Worm (Caenorhabditis elegans) whole organism, L1 larva: ENCODE data around the gene F32A5.4.

Experiments used
- C34B4.2 ChIP-seq: sonication (generic microtip); optimal IDR thresholded peaks from 2 replicates; lab custom pipeline; 2017; ENCODE audit warnings: mild to moderate bottlenecking, missing genetic modification characterization, missing compliant biosample characterization
- alr-1 ChIP-seq: fragments of 200-800 bp; sonication (Bioruptor generic); optimal IDR thresholded peaks from 2 replicates; lab custom pipeline; 2018; ENCODE audit warnings: borderline replicate concordance, mild to moderate bottlenecking, missing genetic modification characterization, missing compliant biosample characterization
- ama-1 ChIP-seq: fragments of 150-350 bp; optimal IDR thresholded peaks from 2 replicates; lab custom pipeline; 2014
- blmp-1 ChIP-seq: fragments of 150-350 bp; optimal IDR thresholded peaks from 2 replicates; lab custom pipeline; 2014; ENCODE audit warnings: missing biosample characterization, missing genetic modification characterization
- ceh-63 ChIP-seq: fragments of 200-800 bp; sonication (Bioruptor generic); optimal IDR thresholded peaks from 2 replicates; lab custom pipeline; 2018; ENCODE audit warnings: mild to moderate bottlenecking, missing genetic modification characterization, missing compliant biosample characterization
- dpl-1 ChIP-seq, 3 experiments: fragments of 150-350 bp in 2 of 3; sonication (generic microtip) in 1 of 3; optimal IDR thresholded peaks; 2 replicates each; lab custom pipeline; 2014 to 2017; ENCODE audit warnings: missing biosample characterization in 3 of 3, missing genetic modification characterization in 3 of 3, missing genetic modification reagents in 3 of 3
- dsc-1 ChIP-seq: sonication (generic microtip); optimal IDR thresholded peaks from 2 replicates; lab custom pipeline; 2016; ENCODE audit warnings: mild to moderate bottlenecking, missing genetic modification characterization, missing compliant biosample characterization
- egl-13 ChIP-seq: sonication (generic microtip); optimal IDR thresholded peaks from 2 replicates; lab custom pipeline; 2016; ENCODE audit warnings: missing genotype, missing genetic modification reagents, missing genetic modification characterization, missing compliant biosample characterization
- egl-27 ChIP-seq, 2 experiments: fragments of 150-350 bp in 1 of 2; sonication (generic microtip); optimal IDR thresholded peaks; 3 replicates each; lab custom pipeline; 2017 to 2018; ENCODE audit warnings: missing biosample characterization in 2 of 2, missing genetic modification characterization in 2 of 2, missing genetic modification reagents in 2 of 2
- fkh-4 ChIP-seq: sonication (generic microtip); optimal IDR thresholded peaks from 2 replicates; lab custom pipeline; 2016; ENCODE audit warnings: missing compliant biosample characterization, missing genetic modification characterization, borderline replicate concordance
- fkh-8 ChIP-seq: sonication (generic microtip); optimal IDR thresholded peaks from 2 replicates; lab custom pipeline; 2016; ENCODE audit warnings: mild to moderate bottlenecking, missing genetic modification characterization, missing compliant biosample characterization
- irx-1 ChIP-seq: sonication (generic microtip); optimal IDR thresholded peaks from 2 replicates; lab custom pipeline; 2016; ENCODE audit warnings: missing genetic modification characterization, missing compliant biosample characterization
- isw-1 ChIP-seq: fragments of 200-800 bp; sonication (Bioruptor generic); IDR thresholded peaks from 2 replicates; pipeline ENCODE4 v1.3.6; 2022; ENCODE audit warnings: missing genetic modification characterization, missing compliant biosample characterization
- jun-1 ChIP-seq: fragments of 150-350 bp; optimal IDR thresholded peaks from 2 replicates; lab custom pipeline; 2014; ENCODE audit warnings: missing biosample characterization, missing genetic modification reagents, missing genetic modification characterization
- lin-39 ChIP-seq: fragments of 150-350 bp; optimal IDR thresholded peaks from 2 replicates; lab custom pipeline; 2014; ENCODE audit warnings: missing biosample characterization, missing genetic modification reagents, missing genetic modification characterization
- lir-3 ChIP-seq: sonication (generic microtip); optimal IDR thresholded peaks from 2 replicates; lab custom pipeline; 2016; ENCODE audit warnings: mild to moderate bottlenecking, missing genetic modification characterization, moderate library complexity, missing compliant biosample characterization; ENCODE audit not compliant: poor library complexity
- lsy-2 ChIP-seq, 2 experiments: fragments of 150-350 bp; optimal IDR thresholded peaks; 2 replicates each; lab custom pipeline; 2014; ENCODE audit warnings: missing biosample characterization in 2 of 2, missing genetic modification characterization in 2 of 2
- mab-9 ChIP-seq: fragments of 200-800 bp; sonication (Bioruptor generic); IDR thresholded peaks from 2 replicates; pipeline ENCODE4 v1.3.6; 2022; ENCODE audit warnings: missing genetic modification reagents, missing genetic modification characterization, missing compliant biosample characterization
- mdl-1 ChIP-seq, 2 experiments: fragments of 150-350 bp; optimal IDR thresholded peaks; 2 replicates each; lab custom pipeline; 2014 to 2017; ENCODE audit warnings: missing biosample characterization in 2 of 2, missing genetic modification characterization in 2 of 2, inconsistent platforms in 1 of 2
- mef-2 ChIP-seq: fragments of 150-350 bp; optimal IDR thresholded peaks from 2 replicates; lab custom pipeline; 2014; ENCODE audit warnings: missing biosample characterization, missing genetic modification characterization
- mep-1 ChIP-seq: fragments of 150-350 bp; optimal IDR thresholded peaks from 2 replicates; lab custom pipeline; 2014; ENCODE audit warnings: missing biosample characterization, missing genetic modification characterization
- nhr-11 ChIP-seq: fragments of 150-350 bp; optimal IDR thresholded peaks from 2 replicates; lab custom pipeline; 2014; ENCODE audit warnings: missing biosample characterization, missing genetic modification characterization
- nhr-20 ChIP-seq: sonication (generic microtip); optimal IDR thresholded peaks from 2 replicates; lab custom pipeline; 2016; ENCODE audit warnings: mild to moderate bottlenecking, missing genetic modification characterization, missing compliant biosample characterization
- nhr-28 ChIP-seq: fragments of 150-350 bp; optimal IDR thresholded peaks from 2 replicates; lab custom pipeline; 2014; ENCODE audit warnings: missing biosample characterization, missing genetic modification characterization
- nhr-76 ChIP-seq: sonication (generic microtip); optimal IDR thresholded peaks from 2 replicates; lab custom pipeline; 2017; ENCODE audit warnings: missing biosample characterization, missing genetic modification characterization
- nhr-84 ChIP-seq: sonication (generic microtip); optimal IDR thresholded peaks from 2 replicates; lab custom pipeline; 2017; ENCODE audit warnings: missing biosample characterization, missing genetic modification characterization
- nhr-90 ChIP-seq: sonication (generic microtip); optimal IDR thresholded peaks from 2 replicates; lab custom pipeline; 2016; ENCODE audit warnings: mild to moderate bottlenecking, missing genetic modification characterization, missing compliant biosample characterization; ENCODE audit not compliant: poor library complexity
- pag-3 ChIP-seq: sonication (generic microtip); optimal IDR thresholded peaks from 2 replicates; lab custom pipeline; 2017; ENCODE audit warnings: missing genetic modification characterization, mild to moderate bottlenecking, missing compliant biosample characterization, antibody characterized with exemption, borderline replicate concordance; ENCODE audit not compliant: insufficient read depth
- pax-3 ChIP-seq: fragments of 200-800 bp; sonication (Bioruptor generic); optimal IDR thresholded peaks from 2 replicates; lab custom pipeline; 2018; ENCODE audit warnings: mild to moderate bottlenecking, missing genetic modification characterization, moderate library complexity, missing compliant biosample characterization
- pqm-1 ChIP-seq: sonication (generic microtip); optimal IDR thresholded peaks from 3 replicates; lab custom pipeline; 2017; ENCODE audit warnings: missing biosample characterization, missing genetic modification characterization
- skn-1 ChIP-seq: fragments of 150-350 bp; optimal IDR thresholded peaks from 2 replicates; lab custom pipeline; 2014; ENCODE audit warnings: missing biosample characterization, missing genetic modification characterization
- snpc-4 ChIP-seq: fragments of 150-350 bp; optimal IDR thresholded peaks from 2 replicates; lab custom pipeline; 2014; ENCODE audit warnings: missing biosample characterization, missing genetic modification characterization
- snu-23 ChIP-seq: sonication (generic microtip); optimal IDR thresholded peaks from 2 replicates; lab custom pipeline; 2016; ENCODE audit warnings: missing genetic modification characterization, missing compliant biosample characterization
- sptf-1 ChIP-seq: fragments of 150-350 bp; optimal IDR thresholded peaks from 2 replicates; lab custom pipeline; 2014; ENCODE audit warnings: missing biosample characterization, missing genetic modification characterization
- swsn-7 ChIP-seq: sonication (generic microtip); optimal IDR thresholded peaks from 2 replicates; lab custom pipeline; 2016; ENCODE audit warnings: missing genetic modification characterization, missing compliant biosample characterization
- tbx-2 ChIP-seq: sonication (generic microtip); optimal IDR thresholded peaks from 2 replicates; lab custom pipeline; 2016; ENCODE audit warnings: missing genetic modification characterization, missing compliant biosample characterization
- unc-130 ChIP-seq: fragments of 150-350 bp; optimal IDR thresholded peaks from 2 replicates; lab custom pipeline; 2017; ENCODE audit warnings: missing biosample characterization, missing genetic modification characterization, inconsistent platforms
- unc-62 ChIP-seq: fragments of 150-350 bp; optimal IDR thresholded peaks from 2 replicates; lab custom pipeline; 2014; ENCODE audit warnings: missing biosample characterization, missing genetic modification reagents, missing genetic modification characterization
- vab-15 ChIP-seq: sonication (generic microtip); optimal IDR thresholded peaks from 2 replicates; lab custom pipeline; 2017; ENCODE audit warnings: missing genotype, mild to moderate bottlenecking, missing genetic modification characterization, missing compliant biosample characterization
- xbp-1 ChIP-seq: sonication (generic microtip); optimal IDR thresholded peaks from 2 replicates; lab custom pipeline; 2016; ENCODE audit warnings: missing genetic modification characterization, missing compliant biosample characterization

F32A5.4 gene

DNA sequence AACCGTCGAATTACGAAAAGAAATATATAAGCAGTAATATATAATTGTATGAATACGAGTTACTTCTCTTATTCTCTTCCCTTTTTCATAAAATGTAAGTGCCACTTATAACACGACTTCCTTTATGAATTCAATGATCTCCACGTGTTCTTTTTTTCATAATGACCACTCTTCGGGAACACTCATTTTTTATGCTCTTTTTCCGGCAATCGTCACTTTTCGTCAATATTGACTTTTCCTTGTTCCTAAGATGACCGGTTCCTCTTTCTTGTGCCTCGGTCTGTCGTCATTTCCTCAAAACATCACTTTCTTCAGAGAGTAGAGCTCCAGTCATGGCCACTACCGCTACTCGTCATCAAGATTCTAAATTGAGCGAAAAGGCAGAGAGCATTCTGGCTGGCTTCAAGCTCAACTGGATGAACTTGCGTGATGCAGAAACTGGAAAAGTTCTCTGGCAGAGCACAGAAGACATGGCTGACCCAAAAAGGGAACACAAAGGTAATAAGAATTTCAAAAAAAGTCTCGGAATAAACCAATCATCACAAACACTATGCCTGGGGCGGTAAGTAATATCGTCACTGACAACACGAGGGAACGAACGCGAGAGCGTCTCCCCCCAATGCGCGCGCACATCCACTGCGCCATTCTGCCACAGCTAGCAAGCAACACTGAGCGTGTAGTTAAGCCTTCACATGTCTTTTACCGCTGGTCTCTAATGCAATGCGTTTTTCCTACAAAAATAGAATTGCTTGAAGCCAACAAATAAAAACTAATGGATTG, 45.3 kb upstream of the F32A5.4 start, which contains the start of gene pdl-1 (continued):
- TF ChIP-seq pqm-1 (tag; lab: Kevin White, UChicago): no peak
- no peak for TF ChIP-seq C34B4.2
- TF ChIP-seq ceh-63 (GFP tag; lab: Kevin White, UChicago): no peak
- no peak for TF ChIP-seq vab-15 (tag; lab: Kevin White, UChicago)
- TF ChIP-seq swsn-7 (tag; lab: Kevin White, UChicago): peak; percentile 62
- peak; percentile 60 for TF ChIP-seq skn-1
- peak; percentile 69 for TF ChIP-seq pax-3 (tag; lab: Kevin White, UChicago)
- TF ChIP-seq egl-27 (tag; optimal IDR thresholded peaks at IDR 0.05; lab: Kevin White, UChicago): no peak
- TF ChIP-seq isw-1 (GFP tag; lab: Robert Waterston, UW): peak; percentile 43
- no peak for TF ChIP-seq fkh-4 (tag; lab: Kevin White, UChicago)
- TF ChIP-seq jun-1 (tag; lab: Kevin White, UChicago): peak; percentile 37
- TF ChIP-seq mep-1: peak; percentile 77
- TF ChIP-seq nhr-20 (tag; lab: Kevin White, UChicago): peak; percentile 73
- TF ChIP-seq snpc-4 (tag; lab: Kevin White, UChicago): peak; percentile 58

DNA sequence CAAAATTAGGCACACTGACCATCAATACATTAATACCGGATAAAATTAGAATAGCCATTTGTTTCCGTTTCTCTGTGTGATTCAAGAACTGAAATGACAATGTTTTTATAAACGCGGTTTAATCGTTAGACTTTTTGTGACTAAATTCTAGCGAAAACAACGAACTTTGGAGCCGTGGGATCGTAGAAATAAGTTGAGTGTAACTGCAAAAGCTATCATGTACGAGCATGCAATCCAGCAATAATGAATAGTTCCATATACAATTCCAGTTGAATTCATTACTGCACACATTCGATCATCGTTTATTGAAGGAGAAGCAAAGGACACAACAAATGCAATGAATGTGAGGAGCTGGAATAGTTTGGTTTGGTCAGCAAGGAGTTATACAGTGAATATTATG, 42.8 kb upstream of the F32A5.4 start:
- TF ChIP-seq fkh-4 (tag; lab: Kevin White, UChicago) (no peak), xbp-1 (tag; lab: Kevin White, UChicago) (no peak), irx-1 (no peak), blmp-1 (tag; lab: Kevin White, UChicago) (no peak), nhr-28 (no peak), mdl-1 (tag; optimal IDR thresholded peaks at IDR 0.05; lab: Kevin White, UChicago) (no peak)
- TF ChIP-seq, all 84 proteins: peak for 0

DNA sequence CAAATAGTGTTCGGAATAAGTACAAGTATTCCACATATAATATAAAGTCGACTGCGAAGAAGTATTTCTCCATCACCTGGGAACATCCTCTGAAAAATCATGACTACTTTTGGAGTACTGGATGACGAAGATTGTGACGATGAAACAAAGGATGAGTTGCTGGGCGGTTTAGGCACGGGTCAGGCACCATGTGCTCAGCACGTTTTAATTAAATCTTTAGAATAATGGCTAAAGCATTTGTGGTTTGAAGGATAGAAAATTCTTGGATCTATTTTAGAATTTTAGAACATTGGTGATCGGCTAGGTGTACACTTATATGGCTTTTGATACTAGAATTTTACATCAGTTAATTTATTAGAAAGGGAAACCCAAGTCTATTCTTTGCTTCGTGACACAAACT, 41.8 kb upstream of the F32A5.4 start, which contains the start of gene C27H5.6:
Gene C27H5.6, minus strand, starts transcription at position 101 of the 400 bp plus-strand sequence.
- TF ChIP-seq lir-3 (peak; percentile 34), mab-9 (GFP tag; lab: Robert Waterston, UW) (no peak), swsn-7 (tag; lab: Kevin White, UChicago) (no peak)
- TF ChIP-seq, all 84 proteins: peak for 1

DNA sequence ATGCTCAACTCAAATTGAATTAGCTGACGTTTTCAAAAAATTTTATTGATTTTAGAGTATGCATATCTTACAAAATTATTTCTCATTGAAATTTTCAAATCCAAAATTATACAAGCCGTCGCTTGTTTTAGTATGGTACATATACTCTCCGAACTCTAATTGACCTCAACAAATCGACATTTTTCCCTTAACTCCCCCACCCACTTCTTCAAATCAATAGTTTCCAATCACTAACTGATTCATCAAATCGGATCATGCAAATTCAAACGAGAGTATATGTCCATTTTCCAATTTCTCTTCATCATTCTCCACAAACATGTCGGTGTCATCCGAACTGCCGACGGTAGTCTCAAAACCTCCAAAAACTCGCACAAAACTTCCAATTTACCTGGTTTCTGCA, 39.8 kb upstream of the F32A5.4 start, which contains the start of gene E04F6.4:
Gene E04F6.4, plus strand, starts transcription at position 301 of the 400 bp plus-strand sequence.
- TF ChIP-seq pax-3 (tag; lab: Kevin White, UChicago) (no peak), jun-1 (tag; lab: Kevin White, UChicago) (no peak), snu-23 (GFP tag; lab: Kevin White, UChicago) (no peak), swsn-7 (tag; lab: Kevin White, UChicago) (no peak), unc-130 (no peak), tbx-2 (no peak), fkh-4 (tag; lab: Kevin White, UChicago) (no peak), ama-1 (lab: Kevin White, UChicago) (no peak), pag-3 (no peak)

DNA sequence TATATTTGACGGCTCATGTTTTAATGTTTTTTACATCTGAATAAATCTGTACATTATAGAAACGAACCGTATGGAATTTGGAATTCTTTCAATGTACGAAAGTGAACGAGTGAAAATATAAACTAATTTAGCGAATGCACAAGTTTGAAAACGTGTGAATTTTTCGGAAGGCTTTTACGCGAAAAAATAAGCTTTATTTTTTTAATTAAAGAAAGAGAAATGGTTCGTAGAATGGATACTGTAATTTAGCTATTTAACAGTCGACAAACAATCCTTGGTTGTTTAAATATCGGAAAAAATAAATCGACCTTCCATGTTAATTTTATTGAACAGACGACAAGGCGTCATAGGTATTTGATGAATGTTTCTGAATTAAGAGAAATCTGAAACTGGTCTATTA, 33.4 kb upstream of the F32A5.4 start, which contains the start of gene acdh-12:
Gene acdh-12, minus strand, starts transcription at position 101 of the 400 bp plus-strand sequence.
- TF ChIP-seq irx-1: no peak
- TF ChIP-seq lsy-2 (tag; optimal IDR thresholded peaks at IDR 0.05; lab: Kevin White, UChicago): no peak
- TF ChIP-seq lin-39 (tag; lab: Kevin White, UChicago): no peak
- TF ChIP-seq fkh-8 (tag; lab: Kevin White, UChicago): no peak
- no peak for TF ChIP-seq unc-130
- TF ChIP-seq dsc-1 (tag; lab: Kevin White, UChicago): no peak
- no peak for TF ChIP-seq egl-13 (tag; lab: Kevin White, UChicago)
- TF ChIP-seq xbp-1 (tag; lab: Kevin White, UChicago): no peak
- TF ChIP-seq nhr-11 (tag; lab: Kevin White, UChicago): no peak
- TF ChIP-seq fkh-4 (tag; lab: Kevin White, UChicago): no peak
- no peak for TF ChIP-seq dpl-1 (GFP tag; optimal IDR thresholded peaks at IDR 0.05; lab: Kevin White, UChicago)
- TF ChIP-seq nhr-90 (tag; lab: Kevin White, UChicago): no peak
- TF ChIP-seq ama-1 (lab: Kevin White, UChicago): no peak
- no peak for TF ChIP-seq sptf-1 (tag; lab: Kevin White, UChicago)
- no peak for TF ChIP-seq mef-2
- TF ChIP-seq skn-1: no peak
- no peak for TF ChIP-seq nhr-84 (tag; lab: Kevin White, UChicago)
- TF ChIP-seq unc-62 (GFP tag; lab: Kevin White, UChicago): no peak
- no peak for TF ChIP-seq nhr-76
- no peak for TF ChIP-seq alr-1
